Worm (Caenorhabditis elegans): Measurements from ENCODE around the gene srh-201.

DNA sequence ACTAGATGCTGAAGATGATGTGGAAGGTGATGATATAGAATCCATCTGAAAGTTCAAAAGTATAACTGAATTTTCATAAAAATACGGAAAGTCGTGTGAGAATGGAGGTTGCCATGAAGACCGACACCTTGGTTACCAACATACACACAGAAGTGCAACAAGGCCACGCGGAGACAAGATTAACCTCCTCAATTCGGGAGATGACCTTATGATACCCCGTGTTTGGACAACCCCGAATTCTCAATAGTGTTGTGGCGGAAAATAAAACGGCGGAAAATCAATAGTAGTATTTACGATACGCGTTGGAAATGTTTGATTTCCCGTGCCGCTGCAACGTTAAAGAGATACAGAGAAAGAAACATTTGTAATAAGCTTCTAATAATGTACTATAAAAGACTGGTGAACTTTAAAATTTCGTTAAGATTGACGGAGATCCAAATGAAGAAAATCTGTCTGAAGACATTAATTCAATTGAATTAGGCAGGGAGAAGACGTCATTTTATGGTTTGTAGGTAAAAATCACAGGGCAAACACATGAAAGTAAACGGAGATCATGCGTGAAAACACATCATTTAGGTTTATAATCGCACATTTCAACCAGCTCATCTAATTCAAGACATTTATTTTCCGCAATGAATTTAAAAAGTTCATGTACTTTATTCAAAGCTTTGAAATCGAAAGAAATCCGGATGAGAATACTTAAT is 49.5 kb downstream of the srh-201 start, which contains the start of gene nhr-44:
- no peak for TF ChIP-seq him-1 (tag; optimal IDR thresholded peaks at IDR 0.05)
- no peak for TF ChIP-seq W03F9.2 (tag; optimal IDR thresholded peaks at IDR 0.05)
